Fruit fly (Drosophila melanogaster) whole organism, wandering third instar larva: Measurements from ENCODE around the gene Myt1.
A peak's percentile ranks its signal among the peaks of the same experiment; 100 is the strongest.

Experiments used
- Abd-B ChIP-seq: fragments of >200 bp; optimal IDR thresholded peaks from 2 replicates; lab custom pipeline; 2017; ENCODE audit warnings: missing biosample characterization, missing genetic modification characterization
- CrebA ChIP-seq: fragments of 200-800 bp; sonication (Bioruptor generic); optimal IDR thresholded peaks from 2 replicates; lab custom pipeline; 2016; ENCODE audit warnings: missing biosample characterization, mild to moderate bottlenecking, missing genetic modification characterization, borderline replicate concordance
- Dfd ChIP-seq: fragments of >200 bp; optimal IDR thresholded peaks from 2 replicates; lab custom pipeline; 2017; ENCODE audit warnings: missing biosample characterization, missing genetic modification characterization
- GATAd ChIP-seq: sonication (Bioruptor generic); optimal IDR thresholded peaks from 2 replicates; lab custom pipeline; 2016; ENCODE audit warnings: missing biosample characterization, missing genetic modification characterization
- HLH106 ChIP-seq: fragments of 200-800 bp; optimal IDR thresholded peaks from 3 replicates; lab custom pipeline; 2019; ENCODE audit warnings: missing biosample characterization, mild to moderate bottlenecking, missing genetic modification characterization, moderate library complexity
- Hnf4 ChIP-seq: fragments of 200-800 bp; sonication (Bioruptor generic); optimal IDR thresholded peaks from 2 replicates; lab custom pipeline; 2016; ENCODE audit warnings: missing biosample characterization, mild to moderate bottlenecking, missing genetic modification characterization
- Hr78 ChIP-seq: fragments of >200 bp; optimal IDR thresholded peaks from 2 replicates; lab custom pipeline; 2017; ENCODE audit warnings: missing biosample characterization, missing genetic modification characterization
- Hr83 ChIP-seq: fragments of 200-300 bp; sonication (Bioruptor generic); optimal IDR thresholded peaks from 2 replicates; lab custom pipeline; 2016; ENCODE audit warnings: missing biosample characterization, mild to moderate bottlenecking, missing genetic modification characterization, moderate library complexity; ENCODE audit not compliant: poor library complexity, severe bottlenecking
- Jra ChIP-seq: sonication (Bioruptor generic); optimal IDR thresholded peaks from 2 replicates; lab custom pipeline; 2016; ENCODE audit warnings: missing biosample characterization, missing genetic modification characterization
- Mio ChIP-seq: sonication (Bioruptor generic); optimal IDR thresholded peaks from 2 replicates; lab custom pipeline; 2016; ENCODE audit warnings: missing biosample characterization, missing genetic modification characterization
- N ChIP-seq: fragments of >200 bp; optimal IDR thresholded peaks from 2 replicates; lab custom pipeline; 2018; ENCODE audit warnings: missing biosample characterization, missing external identifiers, missing genetic modification characterization
- OdsH ChIP-seq: fragments of 200-800 bp; sonication (Bioruptor generic); optimal IDR thresholded peaks from 2 replicates; lab custom pipeline; 2016; ENCODE audit warnings: missing biosample characterization, mild to moderate bottlenecking, missing genetic modification characterization
- Rel ChIP-seq, 2 experiments: fragments of 200-800 bp; sonication (Bioruptor generic) in 1 of 2; optimal IDR thresholded peaks; 2 replicates in 1 of 2; 3 replicates in 1 of 2; lab custom pipeline; 2016 to 2019; ENCODE audit warnings: mild to moderate bottlenecking in 2 of 2, missing biosample characterization in 2 of 2, missing genetic modification characterization in 2 of 2, moderate library complexity in 1 of 2
- Sp1 ChIP-seq: fragments of 200-800 bp; sonication (Bioruptor generic); optimal IDR thresholded peaks from 3 replicates; lab custom pipeline; 2019; ENCODE audit warnings: missing biosample characterization, mild to moderate bottlenecking, missing genetic modification characterization, moderate library complexity
- Vsx2 ChIP-seq: fragments of 200-300, 225-300 bp; sonication (Bioruptor generic); optimal IDR thresholded peaks from 2 replicates; lab custom pipeline; 2018; ENCODE audit warnings: missing biosample characterization, missing genetic modification characterization; ENCODE audit not compliant: partially characterized antibody
- br ChIP-seq: fragments of 200-800 bp; sonication (Bioruptor generic); optimal IDR thresholded peaks from 2 replicates; lab custom pipeline; 2016; ENCODE audit warnings: missing biosample characterization, missing genetic modification characterization
- brk ChIP-seq: fragments of 200-800 bp; sonication (Bioruptor generic); optimal IDR thresholded peaks from 2 replicates; lab custom pipeline; 2016; ENCODE audit warnings: missing biosample characterization, mild to moderate bottlenecking, missing genetic modification characterization
- ey ChIP-seq: fragments of 200-800 bp; sonication (Bioruptor generic); optimal IDR thresholded peaks from 2 replicates; lab custom pipeline; 2016; ENCODE audit warnings: missing biosample characterization, missing genetic modification characterization
- foxo ChIP-seq, 2 experiments: fragments of 200-800 bp; sonication (Bioruptor generic); optimal IDR thresholded peaks; 2 replicates in 1 of 2; 3 replicates in 1 of 2; lab custom pipeline; 2016 to 2017; ENCODE audit warnings: missing biosample characterization in 2 of 2, missing genetic modification characterization in 2 of 2
- fru ChIP-seq: fragments of 200-800 bp; sonication (Bioruptor generic); optimal IDR thresholded peaks from 3 replicates; lab custom pipeline; 2016; ENCODE audit warnings: missing biosample characterization, mild to moderate bottlenecking, missing genetic modification characterization
- h ChIP-seq: fragments of 200-800 bp; sonication (Bioruptor generic); optimal IDR thresholded peaks from 3 replicates; lab custom pipeline; 2016; ENCODE audit warnings: missing biosample characterization, mild to moderate bottlenecking, missing genetic modification characterization
- lola ChIP-seq: fragments of >200 bp; optimal IDR thresholded peaks from 2 replicates; lab custom pipeline; 2017; ENCODE audit warnings: missing biosample characterization, missing genetic modification characterization
- pan ChIP-seq: fragments of >200 bp; optimal IDR thresholded peaks from 2 replicates; lab custom pipeline; 2017
- rgr ChIP-seq: fragments of 200-800 bp; sonication (Bioruptor generic); optimal IDR thresholded peaks from 3 replicates; lab custom pipeline; 2016; ENCODE audit warnings: missing biosample characterization, mild to moderate bottlenecking, missing genetic modification characterization
- sv ChIP-seq: fragments of 200-800 bp; sonication (Bioruptor generic); optimal IDR thresholded peaks from 3 replicates; lab custom pipeline; 2016; ENCODE audit warnings: missing biosample characterization, missing genetic modification characterization
- tai ChIP-seq: sonication (Bioruptor generic); optimal IDR thresholded peaks from 2 replicates; lab custom pipeline; 2016; ENCODE audit warnings: missing biosample characterization, missing genetic modification characterization
- woc ChIP-seq: sonication (Bioruptor generic); optimal IDR thresholded peaks from 2 replicates; lab custom pipeline; 2016; ENCODE audit warnings: missing biosample characterization, mild to moderate bottlenecking, missing genetic modification characterization

Myt1 gene

DNA sequence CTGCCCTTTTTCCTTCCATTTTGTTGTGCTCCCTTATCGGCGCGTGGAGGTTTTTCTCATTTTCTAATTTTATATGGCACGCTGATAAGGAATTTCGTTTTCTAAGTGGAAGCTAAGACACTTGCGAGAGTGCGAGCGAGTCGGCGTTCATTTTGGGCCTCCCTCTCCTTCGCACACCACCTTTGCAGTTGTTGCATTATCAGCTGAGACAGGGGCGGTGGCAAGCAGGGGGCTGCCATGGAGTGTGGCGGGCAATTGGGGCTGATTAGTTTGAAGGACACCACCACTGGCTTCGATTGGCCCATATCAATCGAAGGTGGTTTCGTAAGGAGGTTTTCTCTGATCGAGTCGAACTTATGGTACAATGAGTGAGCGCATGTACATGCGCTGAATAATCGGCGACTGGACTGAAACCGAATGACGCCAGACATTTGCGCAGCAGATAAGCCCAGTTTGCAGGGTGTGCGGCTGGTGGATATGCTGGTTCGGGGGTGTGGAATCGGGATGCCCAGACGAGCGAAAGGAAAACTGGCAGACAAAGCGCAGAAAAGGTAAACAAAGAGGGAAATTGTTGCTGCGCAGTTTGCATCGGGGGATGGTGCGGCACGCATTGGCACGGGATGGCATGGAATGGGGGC is 30.4 kb upstream of the Myt1 start:
- TF ChIP-seq pan (lab: Kevin White, UChicago) (no peak), Rel (GFP tag; optimal IDR thresholded peaks at IDR 0.05; lab: Kevin White, UChicago) (no peak), Rel (tag; optimal IDR thresholded peaks at IDR 0.05; lab: Kevin White, UChicago) (peak; percentile 16), h (GFP tag; lab: Kevin White, UChicago) (peak; percentile 84), woc (peak; percentile 8), rgr (peak; percentile 15), OdsH (GFP tag; lab: Kevin White, UChicago) (peak; percentile 11), lola (no peak)
- TF ChIP-seq, all 38 proteins: peak for 5

DNA sequence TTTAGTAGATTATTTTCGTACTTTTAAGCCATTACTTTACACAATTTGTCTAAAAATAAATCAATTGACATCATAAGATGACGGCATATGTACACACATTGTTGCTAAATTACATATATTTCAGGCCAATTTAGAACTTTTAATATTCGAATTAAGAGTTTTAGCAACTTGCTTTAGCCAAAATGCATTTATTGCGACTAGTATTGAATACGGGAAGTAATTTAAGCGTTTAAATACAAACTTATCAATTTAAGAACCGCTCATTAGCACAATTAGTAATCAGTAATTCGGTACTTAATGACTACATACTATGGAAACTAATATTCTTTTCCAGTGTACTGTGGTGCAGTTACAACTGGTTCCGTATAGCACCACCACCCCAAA is 29.8 kb upstream of the Myt1 start:
- TF ChIP-seq ey (GFP tag; lab: Kevin White, UChicago) (no peak), HLH106 (tag; lab: Kevin White, UChicago) (peak; percentile 8)

DNA sequence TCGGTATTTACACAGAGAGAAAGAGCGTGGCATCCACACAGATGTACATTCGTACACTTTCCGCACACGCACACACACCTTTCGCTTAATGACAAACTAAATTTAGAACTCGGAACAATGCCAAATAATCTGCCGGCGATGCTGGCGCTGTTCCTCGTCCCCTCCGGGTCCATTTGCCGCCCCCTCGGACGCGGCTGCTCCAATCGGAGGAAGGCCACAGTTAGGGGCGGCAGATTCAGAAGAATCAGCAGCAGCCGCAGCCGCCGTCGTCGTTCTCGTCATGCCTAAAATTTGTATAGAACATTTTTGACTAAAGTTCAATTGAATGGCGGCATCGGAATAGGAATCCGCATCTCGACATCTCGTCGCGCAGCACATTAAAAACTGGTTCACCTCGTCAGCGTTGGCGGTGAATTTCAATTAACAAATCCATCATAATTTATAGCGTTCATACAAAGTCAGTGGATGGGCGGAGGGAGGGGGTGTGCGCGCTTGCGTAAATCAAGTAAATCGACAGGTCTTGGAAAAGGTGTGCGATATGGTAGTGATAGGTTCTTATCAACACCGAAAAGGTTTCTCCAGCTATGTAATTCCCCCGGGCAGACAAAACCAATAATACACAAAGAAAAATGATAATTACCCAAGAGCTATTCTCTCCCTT is 29.3 kb upstream of the Myt1 start:
- TF ChIP-seq woc (no peak), Rel (GFP tag; optimal IDR thresholded peaks at IDR 0.05; lab: Kevin White, UChicago) (no peak), Rel (tag; optimal IDR thresholded peaks at IDR 0.05; lab: Kevin White, UChicago) (peak; percentile 92)

DNA sequence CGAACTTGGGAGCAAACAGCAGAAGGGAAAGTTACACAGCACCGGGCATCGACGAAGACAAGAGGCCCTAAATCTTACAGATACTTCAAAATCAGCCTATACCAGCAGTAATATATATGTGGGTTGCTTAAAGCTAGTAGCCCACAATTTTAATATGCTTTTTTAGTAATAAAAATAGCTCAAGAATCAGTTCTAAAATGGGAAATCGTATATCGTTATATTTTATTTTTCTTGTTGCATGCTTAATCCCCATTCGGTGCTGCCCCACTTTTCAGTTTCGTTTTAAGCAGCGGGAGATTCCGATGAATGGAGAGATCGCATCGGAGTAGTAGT is 28.7 kb upstream of the Myt1 start:
- TF ChIP-seq fru: peak; percentile 69
- TF ChIP-seq HLH106 (tag; lab: Kevin White, UChicago): peak; percentile 36
- TF ChIP-seq br (GFP tag; lab: Kevin White, UChicago): peak; percentile 19
- peak; percentile 26 for TF ChIP-seq woc
- TF ChIP-seq h (GFP tag; lab: Kevin White, UChicago): peak; percentile 42
- peak; percentile 37 for TF ChIP-seq ey (GFP tag; lab: Kevin White, UChicago)
- peak in 1 of 2 experiments; percentile 48 for TF ChIP-seq foxo (GFP tag; optimal IDR thresholded peaks at IDR 0.05; lab: Kevin White, UChicago)
- TF ChIP-seq rgr: peak; percentile 28
- TF ChIP-seq N (GFP tag; lab: Kevin White, UChicago): no peak
- peak; percentile 21 for TF ChIP-seq Hnf4 (GFP tag; lab: Kevin White, UChicago)
- no peak for TF ChIP-seq Hr78
- TF ChIP-seq, all 38 proteins: peak for 9

DNA sequence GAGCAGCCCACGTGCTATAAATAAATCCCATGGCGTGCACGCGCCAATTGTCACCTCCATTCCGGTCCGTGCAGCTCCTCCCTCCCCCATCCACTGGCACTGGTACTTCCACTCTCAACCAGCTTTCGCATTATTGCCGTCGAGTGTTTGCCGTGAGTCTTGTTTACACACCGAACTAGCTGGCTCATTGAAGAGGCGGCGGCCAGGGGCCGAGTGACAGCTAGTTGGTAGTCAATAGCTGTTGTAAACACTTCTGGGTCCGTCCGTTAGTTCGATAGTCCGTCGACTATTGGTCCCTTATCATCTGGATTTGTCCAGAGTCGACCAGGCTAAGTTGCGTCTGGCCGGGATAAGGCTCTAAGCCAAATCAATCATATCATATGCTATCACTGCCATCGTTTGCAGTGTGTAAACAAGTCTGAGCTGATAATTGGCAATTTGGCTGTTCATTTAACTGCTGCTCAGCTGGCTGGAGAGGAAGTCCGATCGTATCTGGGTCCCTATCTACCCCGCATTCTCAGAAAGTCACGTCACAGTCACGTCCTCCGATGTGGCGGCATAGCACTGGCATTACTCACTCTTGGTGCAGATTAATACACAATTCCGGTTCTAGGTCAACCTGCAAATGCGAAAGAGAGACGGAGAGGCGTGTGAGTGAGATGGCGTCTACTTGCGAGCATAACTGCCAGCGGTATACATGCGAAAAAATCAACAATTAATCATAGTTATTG is 28.1 kb upstream of the Myt1 start:
- TF ChIP-seq HLH106 (tag; lab: Kevin White, UChicago) (no peak), tai (GFP tag; lab: Kevin White, UChicago) (no peak), br (GFP tag; lab: Kevin White, UChicago) (no peak), Vsx2 (GFP tag; lab: Kevin White, UChicago) (no peak), fru (no peak), brk (GFP tag; lab: Kevin White, UChicago) (no peak), ey (GFP tag; lab: Kevin White, UChicago) (no peak), Jra (no peak), Sp1 (GFP tag; lab: Kevin White, UChicago) (no peak), rgr (no peak), Abd-B (GFP tag; lab: Kevin White, UChicago) (no peak), Mio (GFP tag; lab: Kevin White, UChicago) (no peak), Rel (GFP tag; optimal IDR thresholded peaks at IDR 0.05; lab: Kevin White, UChicago) (no peak), Rel (tag; optimal IDR thresholded peaks at IDR 0.05; lab: Kevin White, UChicago) (no peak), Hr78 (no peak), lola (no peak), Hr83 (GFP tag; lab: Kevin White, UChicago) (no peak), h (GFP tag; lab: Kevin White, UChicago) (no peak)

DNA sequence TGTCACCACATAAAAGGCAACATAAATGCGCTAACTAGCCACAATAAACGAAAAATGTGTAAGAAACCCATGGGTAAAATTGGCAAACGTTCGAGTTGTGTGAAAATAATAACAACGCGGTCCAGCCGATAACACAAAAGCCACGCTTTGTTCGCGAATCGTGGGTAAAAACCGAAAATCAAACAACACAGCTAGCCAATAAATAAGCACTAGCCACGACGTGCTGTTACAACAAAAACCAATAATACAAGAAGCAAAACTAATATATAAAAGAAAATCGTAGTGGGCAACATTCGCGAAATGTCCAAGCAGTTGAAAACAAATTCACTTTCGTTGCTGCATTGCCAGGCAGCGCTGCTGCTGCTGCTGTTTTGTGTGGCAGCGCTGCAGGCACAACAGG is 23.3 kb upstream of the Myt1 start, which contains the start of gene CG42272:
Gene CG42272, plus strand, starts transcription at position 301 of the 400 bp plus-strand sequence.
- no peak for TF ChIP-seq Dfd (GFP tag; lab: Kevin White, UChicago)
- no peak for TF ChIP-seq Hr83 (GFP tag; lab: Kevin White, UChicago)
- TF ChIP-seq Sp1 (GFP tag; lab: Kevin White, UChicago): no peak
- no peak for TF ChIP-seq GATAd (GFP tag; lab: Kevin White, UChicago)
- no peak for TF ChIP-seq CrebA (GFP tag; lab: Kevin White, UChicago)
- no peak for TF ChIP-seq Vsx2 (GFP tag; lab: Kevin White, UChicago)
- TF ChIP-seq HLH106 (tag; lab: Kevin White, UChicago): no peak
- TF ChIP-seq sv (GFP tag; lab: Kevin White, UChicago): no peak
- no peak for TF ChIP-seq Rel (GFP tag; optimal IDR thresholded peaks at IDR 0.05; lab: Kevin White, UChicago)
- TF ChIP-seq Rel (tag; optimal IDR thresholded peaks at IDR 0.05; lab: Kevin White, UChicago): no peak
